Fruit fly (Drosophila melanogaster): ENCODE data around the gene Smr.

DNA sequence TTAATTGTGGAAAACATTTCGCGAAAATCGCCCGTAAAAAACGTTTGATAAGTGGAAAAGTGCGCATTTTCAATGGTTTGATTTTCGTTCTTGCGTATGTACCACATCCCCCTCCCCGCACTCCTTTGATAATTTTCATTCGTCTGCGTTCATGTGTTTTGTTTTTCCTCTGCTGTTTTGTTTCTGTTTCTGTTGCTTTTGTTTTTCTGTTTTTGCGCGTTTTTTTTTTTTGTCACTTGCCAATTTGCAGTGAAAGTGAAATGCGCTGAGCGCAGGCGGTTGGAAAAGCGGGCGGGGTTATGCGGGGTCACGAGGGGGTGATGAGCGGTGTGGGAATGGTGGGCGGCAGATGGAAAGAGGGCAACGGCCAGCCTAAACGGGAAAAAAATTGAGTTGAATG lies 878 bp upstream of the Smr start:
- TF ChIP-seq Dll (optimal IDR thresholded peaks at IDR 0.05) = no peak
- no peak for TF ChIP-seq CG8478 (optimal IDR thresholded peaks at IDR 0.05)
- TF ChIP-seq pan (optimal IDR thresholded peaks at IDR 0.05) = no peak
